Worm (Caenorhabditis elegans): Measurements from ENCODE around the gene F43C9.1.

ce11 chrX:4749080-4749479 is 44.0 kb upstream of the F43C9.1 start, which contains the start of gene lon-2:
- no peak for TF ChIP-seq lsy-2 (tag; optimal IDR thresholded peaks at IDR 0.05)
- no peak for TF ChIP-seq egl-27 (tag; optimal IDR thresholded peaks at IDR 0.05)
- no peak for TF ChIP-seq lin-15B (tag; optimal IDR thresholded peaks at IDR 0.05)
- no peak for TF ChIP-seq ceh-82 (tag; optimal IDR thresholded peaks at IDR 0.05)

All from whole organism, L1 larva.